Worm (Caenorhabditis elegans): Measurements from ENCODE around the gene lin-23.

lin-23 gene

DNA sequence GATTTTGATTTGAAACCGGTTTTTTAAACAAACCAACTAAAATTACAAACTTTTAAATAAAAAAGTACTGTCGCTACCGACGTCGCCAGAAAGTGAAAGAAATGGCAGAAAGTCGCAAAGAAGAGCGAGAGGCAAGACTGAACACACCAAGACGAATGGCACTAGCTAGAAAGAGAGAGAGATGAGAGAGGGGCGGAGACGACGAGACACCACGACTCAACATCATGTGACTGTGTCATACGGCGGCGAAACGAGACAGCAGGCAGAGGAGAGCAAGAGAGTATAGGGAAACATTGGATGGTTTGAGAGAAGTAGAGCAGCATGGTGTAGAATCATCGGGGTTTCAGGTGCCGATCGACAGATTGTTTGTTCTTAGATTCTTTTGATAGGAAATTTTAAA lies 22.7 kb upstream of the lin-23 start (continued):
- no peak for TF ChIP-seq pax-1 (tag; optimal IDR thresholded peaks at IDR 0.05)
- peak; percentile 72 for TF ChIP-seq ama-1 (optimal IDR thresholded peaks at IDR 0.05)
- TF ChIP-seq npax-4 (tag; optimal IDR thresholded peaks at IDR 0.05) = no peak
- TF ChIP-seq ceh-14 (tag; optimal IDR thresholded peaks at IDR 0.05) = peak; percentile 8
- TF ChIP-seq hlh-15 (tag; optimal IDR thresholded peaks at IDR 0.05) = no peak
- TF ChIP-seq K09A11.1 (tag; optimal IDR thresholded peaks at IDR 0.05; ENCODE audit: insufficient read depth) = peak; percentile 23
- peak; percentile 51 for TF ChIP-seq pros-1 (tag; optimal IDR thresholded peaks at IDR 0.05)
- peak; percentile 58 for TF ChIP-seq ceh-2 (tag; optimal IDR thresholded peaks at IDR 0.05)
- peak; percentile 78 for TF ChIP-seq ceh-18 (tag; optimal IDR thresholded peaks at IDR 0.05)
- TF ChIP-seq Y22D7AL.16 (tag; optimal IDR thresholded peaks at IDR 0.05) = no peak
- TF ChIP-seq C08G9.2 (tag; optimal IDR thresholded peaks at IDR 0.05) = peak; percentile 8
- TF ChIP-seq ahr-1 (tag; optimal IDR thresholded peaks at IDR 0.05) = no peak
- TF ChIP-seq dmd-4 (tag; optimal IDR thresholded peaks at IDR 0.05; ENCODE audit: borderline replicate concordance) = no peak
- peak; percentile 6 for TF ChIP-seq lin-11 (tag; optimal IDR thresholded peaks at IDR 0.05)
- TF ChIP-seq sox-2 (GFP tag; IDR thresholded peaks at IDR 0.05) = no peak
- TF ChIP-seq elt-4 (tag; optimal IDR thresholded peaks at IDR 0.05) = no peak
- TF ChIP-seq unc-55 (GFP tag; optimal IDR thresholded peaks at IDR 0.05) = peak; percentile 90
- no peak for TF ChIP-seq ceh-9 (tag; optimal IDR thresholded peaks at IDR 0.05)
- TF ChIP-seq eyg-1 (tag; optimal IDR thresholded peaks at IDR 0.05) = no peak
- TF ChIP-seq unc-86 (tag; optimal IDR thresholded peaks at IDR 0.05) = no peak
- no peak for TF ChIP-seq che-1 (tag; optimal IDR thresholded peaks at IDR 0.05)
- TF ChIP-seq dve-1 (tag; optimal IDR thresholded peaks at IDR 0.05) = peak; percentile 42
- TF ChIP-seq unc-3 (GFP tag; conservative IDR thresholded peaks at IDR 0.05) = no peak
- no peak for TF ChIP-seq unc-3 (tag; optimal IDR thresholded peaks at IDR 0.05)
- TF ChIP-seq pha-2 (tag; optimal IDR thresholded peaks at IDR 0.05) = no peak
- TF ChIP-seq hlh-13 (GFP tag; optimal IDR thresholded peaks at IDR 0.05) = no peak
- no peak for TF ChIP-seq ceh-24 (tag; optimal IDR thresholded peaks at IDR 0.05)
- no peak for TF ChIP-seq tbx-7 (tag; optimal IDR thresholded peaks at IDR 0.05)
- no peak for TF ChIP-seq ceh-6 (GFP tag; optimal IDR thresholded peaks at IDR 0.05)
- no peak for TF ChIP-seq ttx-3 (tag; optimal IDR thresholded peaks at IDR 0.05)
- peak; percentile 74 for TF ChIP-seq ref-2 (tag; optimal IDR thresholded peaks at IDR 0.05)
- no peak for TF ChIP-seq fax-1 (tag; optimal IDR thresholded peaks at IDR 0.05)
- no peak for TF ChIP-seq hlh-6 (tag; optimal IDR thresholded peaks at IDR 0.05)
- no peak for TF ChIP-seq fkh-6 (tag; optimal IDR thresholded peaks at IDR 0.05)
- no peak for TF ChIP-seq pat-9 (tag; optimal IDR thresholded peaks at IDR 0.05)
- TF ChIP-seq odd-2 (tag; optimal IDR thresholded peaks at IDR 0.05) = no peak
- TF ChIP-seq pha-4 (tag; optimal IDR thresholded peaks at IDR 0.05) = no peak
- peak; percentile 99 for TF ChIP-seq hlh-30 (tag; optimal IDR thresholded peaks at IDR 0.05; ENCODE audit: insufficient read depth)
- no peak for TF ChIP-seq pag-3 (tag; optimal IDR thresholded peaks at IDR 0.05; ENCODE audit: borderline replicate concordance)
- TF ChIP-seq ceh-48 (tag; optimal IDR thresholded peaks at IDR 0.05) = no peak
- TF ChIP-seq fkh-10 (GFP tag; optimal IDR thresholded peaks at IDR 0.05) = no peak
- no peak for TF ChIP-seq sdc-2 (tag; optimal IDR thresholded peaks at IDR 0.05)
- no peak for TF ChIP-seq ceh-19 (GFP tag; optimal IDR thresholded peaks at IDR 0.05)
- peak; percentile 75 for TF ChIP-seq ceh-31 (tag; optimal IDR thresholded peaks at IDR 0.05)

DNA sequence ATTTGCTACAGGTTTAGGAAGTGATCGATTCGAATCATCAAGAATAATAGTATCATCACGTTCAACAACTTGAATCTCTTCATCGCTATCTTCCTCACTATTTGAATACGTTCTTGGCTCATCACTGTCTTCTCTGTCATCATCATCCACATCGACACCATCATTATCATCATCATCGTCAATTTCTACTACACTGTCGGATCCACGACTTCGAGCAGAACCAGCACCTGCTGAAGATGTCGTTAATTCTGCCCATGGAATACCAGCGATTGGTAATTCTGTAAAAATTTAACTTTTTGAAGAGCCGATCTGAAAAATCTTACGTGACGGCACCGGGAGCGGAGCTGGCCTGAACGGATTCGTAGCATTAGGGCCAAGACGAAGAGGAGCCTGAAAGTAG lies 21.1 kb upstream of the lin-23 start:
- TF ChIP-seq sdc-2 (tag; optimal IDR thresholded peaks at IDR 0.05) (no peak), pag-3 (tag; optimal IDR thresholded peaks at IDR 0.05; ENCODE audit: borderline replicate concordance) (no peak), pat-9 (tag; optimal IDR thresholded peaks at IDR 0.05) (no peak)

Measured in whole organism, late embryonic.